Fruit fly (Drosophila melanogaster) whole organism, embryonic: Measurements from ENCODE around the gene CG5644.

Source experiments
- CG1024 ChIP-seq: fragments of 200-800 bp; sonication (Bioruptor generic); IDR thresholded peaks from 2 replicates; pipeline ENCODE4 v1.3.6; 2022; ENCODE audit warnings: missing biosample characterization, missing genetic modification characterization
- CG10267 ChIP-seq: fragments of 200-800 bp; sonication (Bioruptor generic); optimal IDR thresholded peaks from 2 replicates; lab custom pipeline; 2018; ENCODE audit warnings: missing biosample characterization, mild to moderate bottlenecking, missing genetic modification characterization, moderate library complexity
- CG11560 ChIP-seq: fragments of 200-800 bp; sonication (Bioruptor generic); IDR thresholded peaks from 3 replicates; pipeline ENCODE4 v1.3.6; 2022; ENCODE audit warnings: missing biosample characterization, missing genetic modification characterization
- CG14710 ChIP-seq: fragments of 200-800 bp; sonication (Bioruptor generic); optimal IDR thresholded peaks from 3 replicates; lab custom pipeline; 2019; ENCODE audit warnings: missing biosample characterization, mild to moderate bottlenecking, missing genetic modification characterization, moderate library complexity
- CG15269 ChIP-seq: fragments of 200-800 bp; sonication (Bioruptor generic); optimal IDR thresholded peaks from 2 replicates; lab custom pipeline; 2018; ENCODE audit warnings: missing biosample characterization, mild to moderate bottlenecking, missing genetic modification characterization, moderate library complexity
- CG15514 ChIP-seq: fragments of 200-800 bp; sonication (Bioruptor generic); optimal IDR thresholded peaks from 3 replicates; lab custom pipeline; 2017; ENCODE audit warnings: missing biosample characterization, missing genetic modification characterization, mild to moderate bottlenecking, moderate library complexity, missing genetic modification reagents
- CG1602 ChIP-seq: fragments of 200-800 bp; sonication (Bioruptor generic); optimal IDR thresholded peaks from 3 replicates; lab custom pipeline; 2016; ENCODE audit warnings: missing biosample characterization, missing genetic modification characterization
- CG1792 ChIP-seq: fragments of 200-800 bp; sonication (Bioruptor generic); optimal IDR thresholded peaks from 2 replicates; lab custom pipeline; 2016; ENCODE audit warnings: missing biosample characterization, missing genetic modification characterization
- CG32532 ChIP-seq: fragments of 200-800 bp; sonication (Bioruptor generic); IDR thresholded peaks from 2 replicates; pipeline ENCODE4 v1.3.6; 2022; ENCODE audit warnings: missing biosample characterization, missing genetic modification characterization
- CG3407 ChIP-seq: fragments of 200-800 bp; sonication (Bioruptor generic); optimal IDR thresholded peaks from 2 replicates; lab custom pipeline; 2018; ENCODE audit warnings: missing biosample characterization, mild to moderate bottlenecking, missing genetic modification characterization
- CG34422 ChIP-seq: fragments of 200-800 bp; sonication (Bioruptor generic); IDR thresholded peaks from 3 replicates; pipeline ENCODE4 v1.3.6; 2022; ENCODE audit warnings: missing biosample characterization, missing genetic modification characterization
- CG4424 ChIP-seq: fragments of 200-800 bp; sonication (Bioruptor generic); optimal IDR thresholded peaks from 3 replicates; lab custom pipeline; 2016; ENCODE audit warnings: missing biosample characterization, missing genetic modification characterization
- CG4617 ChIP-seq: fragments of 200-800 bp; sonication (Bioruptor generic); optimal IDR thresholded peaks from 3 replicates; lab custom pipeline; 2016; ENCODE audit warnings: missing biosample characterization, missing genetic modification characterization, borderline replicate concordance
- CG4707 ChIP-seq: fragments of 200-800 bp; sonication (Bioruptor generic); optimal IDR thresholded peaks from 2 replicates; lab custom pipeline; 2018; ENCODE audit warnings: missing biosample characterization, mild to moderate bottlenecking, missing genetic modification characterization, moderate library complexity
- CG4730 ChIP-seq: fragments of 200-800 bp; sonication (Bioruptor generic); IDR thresholded peaks from 2 replicates; pipeline ENCODE4 v1.3.6; 2022; ENCODE audit warnings: missing biosample characterization, missing genetic modification characterization
- CG5245 ChIP-seq: fragments of 200-800 bp; sonication (Bioruptor generic); optimal IDR thresholded peaks from 3 replicates; lab custom pipeline; 2016; ENCODE audit warnings: missing biosample characterization, missing genetic modification characterization
- CG6765 ChIP-seq: fragments of 200-800 bp; sonication (Bioruptor generic); optimal IDR thresholded peaks from 3 replicates; lab custom pipeline; 2017; ENCODE audit warnings: missing biosample characterization, mild to moderate bottlenecking, missing genetic modification characterization
- Dip3 ChIP-seq: fragments of 200-800 bp; sonication (Bioruptor generic); optimal IDR thresholded peaks from 3 replicates; lab custom pipeline; 2016; ENCODE audit warnings: missing biosample characterization, missing genetic modification characterization
- Doc2 ChIP-seq: fragments of 200-800 bp; sonication (Bioruptor generic); IDR thresholded peaks from 2 replicates; pipeline ENCODE4 v1.3.6; 2022; ENCODE audit warnings: missing biosample characterization, missing genetic modification characterization
- Drgx ChIP-seq: fragments of 200-800 bp; sonication (Bioruptor generic); IDR thresholded peaks from 2 replicates; pipeline ENCODE4 v1.3.6; 2022; ENCODE audit warnings: missing biosample characterization, missing genetic modification characterization
- Ets65A ChIP-seq: fragments of 200-800 bp; sonication (Bioruptor generic); peaks from one replicate; lab custom pipeline; 2016; ENCODE audit warnings: missing biosample characterization, missing genetic modification characterization
- HLH54F ChIP-seq: fragments of 200-800 bp; sonication (Bioruptor generic); optimal IDR thresholded peaks from 3 replicates; lab custom pipeline; 2016; ENCODE audit warnings: missing biosample characterization, missing genetic modification characterization
- Kr ChIP-seq: fragments of 200-800 bp; sonication (Bioruptor generic); optimal IDR thresholded peaks from 2 replicates; lab custom pipeline; 2017; ENCODE audit warnings: missing biosample characterization, mild to moderate bottlenecking, missing genetic modification characterization
- MTF-1 ChIP-seq: fragments of 200-800 bp; sonication (Bioruptor generic); optimal IDR thresholded peaks from 2 replicates; lab custom pipeline; 2018; ENCODE audit warnings: missing biosample characterization, mild to moderate bottlenecking, missing genetic modification characterization, borderline replicate concordance
- Scr ChIP-seq: fragments of 200-800 bp; sonication (Bioruptor generic); IDR thresholded peaks from 2 replicates; pipeline ENCODE4 v1.3.6; 2022; ENCODE audit warnings: missing biosample characterization, missing genetic modification characterization; ENCODE audit not compliant: partially characterized antibody
- Side ChIP-seq: fragments of 200-800 bp; sonication (Bioruptor generic); optimal IDR thresholded peaks from 2 replicates; lab custom pipeline; 2016; ENCODE audit warnings: missing biosample characterization, missing genetic modification characterization
- Sin3A ChIP-seq: fragments of >200 bp; optimal IDR thresholded peaks from 2 replicates; lab custom pipeline; 2018
- Sox102F ChIP-seq: fragments of 200-800 bp; sonication (Bioruptor generic); optimal IDR thresholded peaks from 2 replicates; lab custom pipeline; 2018; ENCODE audit warnings: missing biosample characterization, mild to moderate bottlenecking, missing genetic modification characterization, moderate library complexity
- Spps ChIP-seq: fragments of 200-800 bp; sonication (Bioruptor generic); optimal IDR thresholded peaks from 2 replicates; lab custom pipeline; 2018; ENCODE audit warnings: missing biosample characterization, mild to moderate bottlenecking, missing genetic modification characterization
- Ssrp ChIP-seq: fragments of 200-800 bp; sonication (Bioruptor generic); optimal IDR thresholded peaks from 2 replicates; lab custom pipeline; 2018; ENCODE audit warnings: missing biosample characterization, mild to moderate bottlenecking, missing genetic modification characterization, moderate library complexity
- Usf ChIP-seq: fragments of 200-800 bp; sonication (Bioruptor generic); optimal IDR thresholded peaks from 2 replicates; lab custom pipeline; 2017; ENCODE audit warnings: missing genotype, missing biosample characterization, missing genetic modification characterization
- Xbp1 ChIP-seq: fragments of 200-800 bp; sonication (Bioruptor generic); optimal IDR thresholded peaks from 3 replicates; lab custom pipeline; 2016; ENCODE audit warnings: missing biosample characterization, mild to moderate bottlenecking, missing genetic modification characterization
- ac ChIP-seq: fragments of 200-800 bp; sonication (Bioruptor generic); optimal IDR thresholded peaks from 3 replicates; lab custom pipeline; 2017; ENCODE audit warnings: missing biosample characterization, mild to moderate bottlenecking, missing genetic modification characterization
- bsh ChIP-seq, 2 experiments: fragments of 200-800 bp; sonication (Bioruptor generic); optimal IDR thresholded peaks; 2 replicates each; lab custom pipeline; 2017 to 2018; ENCODE audit warnings: mild to moderate bottlenecking in 2 of 2, missing biosample characterization in 2 of 2, missing genetic modification characterization in 2 of 2, moderate library complexity in 1 of 2
- cwo ChIP-seq: fragments of 200-800 bp; sonication (Bioruptor generic); optimal IDR thresholded peaks from 3 replicates; lab custom pipeline; 2017; ENCODE audit warnings: missing biosample characterization, missing genetic modification characterization, mild to moderate bottlenecking, moderate library complexity, missing genetic modification reagents
- dati ChIP-seq: fragments of 200-800 bp; sonication (Bioruptor generic); IDR thresholded peaks from 2 replicates; pipeline ENCODE4 v1.3.6; 2022; ENCODE audit warnings: missing biosample characterization, missing genetic modification characterization
- ewg ChIP-seq: fragments of 200-800 bp; sonication (Bioruptor generic); optimal IDR thresholded peaks from 3 replicates; lab custom pipeline; 2017; ENCODE audit warnings: mild to moderate bottlenecking, missing biosample characterization, missing genetic modification reagents, missing genetic modification characterization
- eyg ChIP-seq: fragments of 200-800 bp; sonication (Bioruptor generic); optimal IDR thresholded peaks from 3 replicates; lab custom pipeline; 2016; ENCODE audit warnings: missing biosample characterization, missing genetic modification characterization
- gfzf ChIP-seq: fragments of 200-800 bp; sonication (Bioruptor generic); optimal IDR thresholded peaks from 2 replicates; lab custom pipeline; 2016; ENCODE audit warnings: missing biosample characterization, mild to moderate bottlenecking, missing genetic modification characterization, moderate library complexity
- gsb ChIP-seq: fragments of 200-800 bp; sonication (Bioruptor generic); IDR thresholded peaks from 2 replicates; pipeline ENCODE4 v1.3.6; 2022; ENCODE audit warnings: missing biosample characterization, missing genetic modification characterization
- hkb ChIP-seq, 2 experiments: fragments of 200-800 bp in 1 of 2; fragments of >200 bp in 1 of 2; sonication (Bioruptor generic) in 1 of 2; IDR thresholded peaks in 1 of 2; optimal IDR thresholded peaks in 1 of 2; 2 replicates each; pipeline versions ENCODE4 v1.3.6 to Lab custom; 2017 to 2022; ENCODE audit warnings: missing biosample characterization in 1 of 2, missing genetic modification characterization in 1 of 2
- hth ChIP-seq: fragments of >200 bp; optimal IDR thresholded peaks from 2 replicates; lab custom pipeline; 2017; ENCODE audit warnings: inconsistent platforms
- insv ChIP-seq, 2 experiments: fragments of 200-800 bp; sonication (Bioruptor generic); optimal IDR thresholded peaks; 3 replicates each; lab custom pipeline; 2016 to 2018; ENCODE audit warnings: missing biosample characterization in 2 of 2, missing genetic modification characterization in 2 of 2
- lmd ChIP-seq: fragments of 200-800 bp; sonication (Bioruptor generic); IDR thresholded peaks from 2 replicates; pipeline ENCODE4 v1.3.6; 2022; ENCODE audit warnings: missing biosample characterization, missing genetic modification characterization
- odd ChIP-seq: fragments of 200-800 bp; sonication (Bioruptor generic); optimal IDR thresholded peaks from 2 replicates; lab custom pipeline; 2017; ENCODE audit warnings: missing biosample characterization, mild to moderate bottlenecking, missing genetic modification characterization
- org-1 ChIP-seq: fragments of 200-800 bp; sonication (Bioruptor generic); optimal IDR thresholded peaks from 2 replicates; lab custom pipeline; 2017; ENCODE audit warnings: missing biosample characterization, missing genetic modification characterization
- pfk ChIP-seq: fragments of 200-800 bp; sonication (Bioruptor generic); optimal IDR thresholded peaks from 2 replicates; lab custom pipeline; 2018; ENCODE audit warnings: missing biosample characterization, mild to moderate bottlenecking, missing genetic modification characterization, moderate library complexity
- prd ChIP-seq, 3 experiments: fragments of >200 bp in 2 of 3; fragments of 200-800 bp in 1 of 3; sonication (Bioruptor generic) in 1 of 3; optimal IDR thresholded peaks in 2 of 3; IDR thresholded peaks in 1 of 3; 2 replicates in 2 of 3; 3 replicates in 1 of 3; pipeline versions ENCODE4 v1.3.6 to Lab custom; 2017 to 2022; ENCODE audit warnings: missing biosample characterization in 1 of 3, missing genetic modification characterization in 1 of 3
- psq ChIP-seq: fragments of 200-800 bp; sonication (Bioruptor generic); optimal IDR thresholded peaks from 2 replicates; lab custom pipeline; 2017; ENCODE audit warnings: missing biosample characterization, missing genetic modification characterization
- schlank ChIP-seq: fragments of 200-800 bp; sonication (Bioruptor generic); optimal IDR thresholded peaks from 2 replicates; lab custom pipeline; 2018; ENCODE audit warnings: missing biosample characterization, mild to moderate bottlenecking, missing genetic modification characterization
- zen ChIP-seq: fragments of 200-800 bp; sonication (Bioruptor generic); optimal IDR thresholded peaks from 3 replicates; lab custom pipeline; 2018; ENCODE audit warnings: missing biosample characterization, mild to moderate bottlenecking, missing genetic modification characterization, moderate library complexity

The CG5644 gene

dm6 chr3L:8968437-8968836, 11.2 kb downstream of the CG5644 start, which contains the start of gene CG5026 (continued):
- peak; percentile 83 for TF ChIP-seq gfzf (GFP tag; lab: Kevin White, UChicago)
- no peak for TF ChIP-seq gsb
- no peak for TF ChIP-seq ac (GFP tag; lab: Kevin White, UChicago)
- TF ChIP-seq dati (GFP tag; lab: Robert Waterston, UW): no peak
- TF ChIP-seq CG1602 (GFP tag; lab: Kevin White, UChicago): no peak
- TF ChIP-seq Drgx (GFP tag; lab: Robert Waterston, UW): no peak
- TF ChIP-seq Usf (GFP tag; lab: Kevin White, UChicago): no peak
- TF ChIP-seq Xbp1: no peak
- TF ChIP-seq Ets65A: peak; percentile 87
- TF ChIP-seq CG4424 (GFP tag; lab: Kevin White, UChicago): no peak
- no peak for TF ChIP-seq Sox102F
- no peak for TF ChIP-seq CG15269 (tag; lab: Kevin White, UChicago)
- TF ChIP-seq CG34422: 0 out of 3 replicates have a peak, but pooled peaks have one; percentile 14
- no peak for TF ChIP-seq eyg (GFP tag; lab: Kevin White, UChicago)
- no peak for TF ChIP-seq CG4730 (GFP tag; lab: Robert Waterston, UW)
- no peak for TF ChIP-seq schlank (tag; lab: Kevin White, UChicago)
- no peak for TF ChIP-seq CG4707 (GFP tag; lab: Kevin White, UChicago)
- no peak for TF ChIP-seq CG1792 (GFP tag; lab: Kevin White, UChicago)
- no peak for TF ChIP-seq hkb (optimal IDR thresholded peaks at IDR 0.05; lab: Kevin White, UChicago)
- TF ChIP-seq hkb (GFP tag; IDR thresholded peaks at IDR 0.05; lab: Robert Waterston, UW): no peak
- no peak for TF ChIP-seq CG6765 (GFP tag; lab: Kevin White, UChicago)
- no peak for TF ChIP-seq Spps (tag; lab: Kevin White, UChicago)
- TF ChIP-seq Ssrp: no peak
- TF ChIP-seq Doc2 (GFP tag; lab: Robert Waterston, UW): no peak
- TF ChIP-seq odd (GFP tag; lab: Kevin White, UChicago): no peak
- no peak for TF ChIP-seq insv (GFP tag; optimal IDR thresholded peaks at IDR 0.05; lab: Kevin White, UChicago)
- TF ChIP-seq CG4617 (GFP tag; lab: Kevin White, UChicago): peak; percentile 35
- no peak for TF ChIP-seq bsh (GFP tag; optimal IDR thresholded peaks at IDR 0.05; lab: Kevin White, UChicago)
- TF ChIP-seq CG11560: no peak
- no peak for TF ChIP-seq pfk
- TF ChIP-seq MTF-1 (GFP tag; lab: Kevin White, UChicago): no peak
- no peak for TF ChIP-seq CG14710
- TF ChIP-seq Kr: no peak
- no peak for TF ChIP-seq ewg
- no peak for TF ChIP-seq HLH54F (GFP tag; lab: Kevin White, UChicago)
- no peak for TF ChIP-seq CG32532 (GFP tag; lab: Robert Waterston, UW)
- no peak for TF ChIP-seq zen (tag; lab: Kevin White, UChicago)
- no peak for TF ChIP-seq CG1024
- no peak for TF ChIP-seq hth (lab: Kevin White, UChicago)
- TF ChIP-seq CG5245: no peak
- no peak for TF ChIP-seq lmd (GFP tag; lab: Robert Waterston, UW)
- no peak for TF ChIP-seq Sin3A (lab: Kevin White, UChicago)
- TF ChIP-seq CG3407 (GFP tag; lab: Kevin White, UChicago): no peak
- TF ChIP-seq cwo: no peak
- TF ChIP-seq psq (GFP tag; lab: Kevin White, UChicago): peak; percentile 52
- no peak for TF ChIP-seq CG10267 (tag; lab: Kevin White, UChicago)
- TF ChIP-seq Side (GFP tag; lab: Kevin White, UChicago): no peak
- TF ChIP-seq Scr (GFP tag; lab: Robert Waterston, UW): peak; percentile 24
- TF ChIP-seq prd (optimal IDR thresholded peaks at IDR 0.05; lab: Kevin White, UChicago): no peak
- no peak for TF ChIP-seq prd (GFP tag; IDR thresholded peaks at IDR 0.05; lab: Robert Waterston, UW)
- no peak for TF ChIP-seq Dip3 (GFP tag; lab: Kevin White, UChicago)
- TF ChIP-seq org-1 (GFP tag; lab: Kevin White, UChicago): no peak
- peak; percentile 87 for TF ChIP-seq CG15514 (GFP tag; lab: Kevin White, UChicago)
